1 fruit fly cellular context compared by ENCODE assay signal in the genomic region with DNA sequence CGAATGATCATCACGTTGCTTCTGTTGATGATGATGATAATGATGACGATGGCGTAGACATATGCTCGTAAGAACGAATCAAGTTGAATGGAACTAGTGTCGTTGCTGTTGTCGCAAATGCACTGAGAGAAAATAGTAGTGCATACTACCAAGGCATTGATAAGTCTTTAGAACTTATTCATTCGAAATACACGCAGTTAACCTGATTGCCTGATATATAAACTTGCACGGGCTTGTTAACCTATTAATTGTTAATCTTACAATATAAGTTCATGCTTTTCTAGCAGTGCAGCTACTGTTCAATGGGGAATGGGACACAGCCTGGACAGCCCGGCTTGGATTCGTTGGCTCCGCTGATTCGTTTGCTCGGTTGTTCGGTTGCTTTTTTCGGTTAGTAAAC.
TF ChIP-seq lines count a peak whose summit lies in the region.

No protein-coding gene starts in this region.

TF ChIP-seq in whole organism, embryonic, 481 proteins besides CTCF, POLR2A, EP300 and RAD21 (continued from another document and continues in another):
- TF ChIP-seq CG12071 (GFP tag; optimal IDR thresholded peaks at IDR 0.05; lab: Kevin White, UChicago) (peak; percentile 73), CG31365 (tag; optimal IDR thresholded peaks at IDR 0.05; lab: Kevin White, UChicago) (peak; percentile 47), BtbVII (GFP tag; optimal IDR thresholded peaks at IDR 0.05; lab: Kevin White, UChicago) (peak; percentile 63), cato (GFP tag; optimal IDR thresholded peaks at IDR 0.05; lab: Kevin White, UChicago; ENCODE audit: borderline replicate concordance) (peak; percentile 77), CG17612 (GFP tag; IDR thresholded peaks at IDR 0.05; lab: Robert Waterston, UW) (peak; percentile 70; the same call in 1 of the 2 replicates), Lim3 (GFP tag; IDR thresholded peaks at IDR 0.05; lab: Robert Waterston, UW) (no peak; the same call in 1 of the 2 replicates), Atf-2 (GFP tag; optimal IDR thresholded peaks at IDR 0.05; lab: Kevin White, UChicago) (peak; percentile 85), CG1603 (tag; optimal IDR thresholded peaks at IDR 0.05; lab: Kevin White, UChicago) (peak; percentile 96), Pdp1 (GFP tag; optimal IDR thresholded peaks at IDR 0.05; lab: Kevin White, UChicago) (peak; percentile 84 to 86), Dref (GFP tag; IDR thresholded peaks at IDR 0.05; lab: Robert Waterston, UW) (no peak), CG32532 (GFP tag; IDR thresholded peaks at IDR 0.05; lab: Robert Waterston, UW) (peak; percentile 76), pum (GFP tag; optimal IDR thresholded peaks at IDR 0.05; lab: Kevin White, UChicago) (peak; percentile 90), CG5245 (GFP tag; optimal IDR thresholded peaks at IDR 0.05; lab: Kevin White, UChicago) (peak; percentile 87), Ravus (GFP tag; IDR thresholded peaks at IDR 0.05; lab: Robert Waterston, UW) (no peak; the same call in 1 of the 2 replicates), CG7357 (GFP tag; IDR thresholded peaks at IDR 0.05; lab: Robert Waterston, UW) (peak; percentile 73; the same call in 2 of the 3 replicates), abd-A (tag; optimal IDR thresholded peaks at IDR 0.05; lab: Kevin White, UChicago) (no peak), CG13424 (tag; optimal IDR thresholded peaks at IDR 0.05; lab: Kevin White, UChicago) (peak; percentile 79), CG4617 (GFP tag; optimal IDR thresholded peaks at IDR 0.05; lab: Kevin White, UChicago; ENCODE audit: borderline replicate concordance) (peak; percentile 63), CG7745 (tag; optimal IDR thresholded peaks at IDR 0.05; lab: Kevin White, UChicago) (peak; percentile 48), CG31441 (GFP tag; IDR thresholded peaks at IDR 0.05; lab: Robert Waterston, UW) (peak; percentile 89), CG34422 (GFP tag; IDR thresholded peaks at IDR 0.05; lab: Robert Waterston, UW) (peak; percentile 89), seq (GFP tag; IDR thresholded peaks at IDR 0.05; lab: Robert Waterston, UW) (peak; percentile 70), CG2116 (GFP tag; optimal IDR thresholded peaks at IDR 0.05; lab: Kevin White, UChicago) (peak; percentile 39), gsb-n (tag; optimal IDR thresholded peaks at IDR 0.05; lab: Kevin White, UChicago) (peak; percentile 88), onecut (GFP tag; IDR thresholded peaks at IDR 0.05; lab: Robert Waterston, UW) (peak; percentile 81), CG13894 (tag; optimal IDR thresholded peaks at IDR 0.05; lab: Kevin White, UChicago) (no peak), CG15269 (tag; optimal IDR thresholded peaks at IDR 0.05; lab: Kevin White, UChicago) (peak; percentile 82), CG10979 (tag; optimal IDR thresholded peaks at IDR 0.05; lab: Kevin White, UChicago) (peak; percentile 93), CG8290 (GFP tag; optimal IDR thresholded peaks at IDR 0.05; lab: Kevin White, UChicago) (peak; percentile 78), CG8290 (tag; optimal IDR thresholded peaks at IDR 0.05; lab: Kevin White, UChicago) (peak; percentile 13 to 96), CG7786 (GFP tag; optimal IDR thresholded peaks at IDR 0.05; lab: Kevin White, UChicago) (peak; percentile 83), dan (GFP tag; IDR thresholded peaks at IDR 0.05; lab: Robert Waterston, UW) (peak; percentile 65), CkIIα-i1 (GFP tag; IDR thresholded peaks at IDR 0.05; lab: Robert Waterston, UW) (no peak), Nf-YB (GFP tag; optimal IDR thresholded peaks at IDR 0.05; lab: Kevin White, UChicago) (peak; percentile 77), D (optimal IDR thresholded peaks at IDR 0.05; lab: Kevin White, UChicago) (no peak), D (GFP tag; optimal IDR thresholded peaks at IDR 0.05; lab: Kevin White, UChicago) (peak; percentile 83), Drgx (GFP tag; IDR thresholded peaks at IDR 0.05; lab: Robert Waterston, UW) (peak; percentile 95), CG5953 (GFP tag; IDR thresholded peaks at IDR 0.05; lab: Robert Waterston, UW) (peak; percentile 58; the same call in 1 of the 2 replicates), CG2889 (GFP tag; IDR thresholded peaks at IDR 0.05; lab: Robert Waterston, UW) (peak; percentile 50; the same call in 2 of the 3 replicates), CG16813 (GFP tag; IDR thresholded peaks at IDR 0.05; lab: Robert Waterston, UW; ENCODE audit: partially characterized antibody) (no peak), Atf3 (GFP tag; optimal IDR thresholded peaks at IDR 0.05; lab: Kevin White, UChicago) (peak; percentile 72), CG4282 (GFP tag; optimal IDR thresholded peaks at IDR 0.05; lab: Kevin White, UChicago) (peak; percentile 45), ftz-f1 (GFP tag; optimal IDR thresholded peaks at IDR 0.05; lab: Kevin White, UChicago) (no peak), NC2β (GFP tag; optimal IDR thresholded peaks at IDR 0.05; lab: Kevin White, UChicago) (peak; percentile 93), E2f1 (GFP tag; IDR thresholded peaks at IDR 0.05; lab: Robert Waterston, UW) (peak; percentile 75), E2f2 (GFP tag; IDR thresholded peaks at IDR 0.05; lab: Robert Waterston, UW) (peak; percentile 51), CG12104 (GFP tag; optimal IDR thresholded peaks at IDR 0.05; lab: Kevin White, UChicago) (peak; percentile 60), CG6854 (GFP tag; optimal IDR thresholded peaks at IDR 0.05; lab: Kevin White, UChicago) (peak; percentile 60), tio (GFP tag; optimal IDR thresholded peaks at IDR 0.05; lab: Kevin White, UChicago) (peak; percentile 79), Adf1 (GFP tag; IDR thresholded peaks at IDR 0.05; lab: Robert Waterston, UW) (0 out of 2 replicates have a peak, but pooled peaks have one; percentile 14), Dbx (GFP tag; IDR thresholded peaks at IDR 0.05; lab: Robert Waterston, UW) (peak; percentile 58; the same call in 1 of the 3 replicates), MESR4 (GFP tag; optimal IDR thresholded peaks at IDR 0.05; lab: Kevin White, UChicago) (peak; percentile 34), grau (tag; optimal IDR thresholded peaks at IDR 0.05; lab: Kevin White, UChicago) (peak; percentile 85), tgo (GFP tag; IDR thresholded peaks at IDR 0.05; lab: Robert Waterston, UW) (peak; percentile 77), CG11560 (tag; IDR thresholded peaks at IDR 0.05; lab: Robert Waterston, UW) (peak; percentile 69; the same call in 2 of the 3 replicates), CG14965 (GFP tag; optimal IDR thresholded peaks at IDR 0.05; lab: Kevin White, UChicago; ENCODE audit: borderline replicate concordance) (peak; percentile 30), CG12659 (GFP tag; optimal IDR thresholded peaks at IDR 0.05; lab: Kevin White, UChicago) (peak; percentile 76), CG4820 (GFP tag; optimal IDR thresholded peaks at IDR 0.05; lab: Kevin White, UChicago) (peak; percentile 89), Spps (tag; optimal IDR thresholded peaks at IDR 0.05; lab: Kevin White, UChicago) (peak; percentile 84), zen2 (GFP tag; IDR thresholded peaks at IDR 0.05; lab: Robert Waterston, UW; ENCODE audit: partially characterized antibody) (no peak), vnd (GFP tag; IDR thresholded peaks at IDR 0.05; lab: Robert Waterston, UW; ENCODE audit: partially characterized antibody) (no peak), Opbp (GFP tag; IDR thresholded peaks at IDR 0.05; lab: Robert Waterston, UW; ENCODE audit: partially characterized antibody) (no peak), ash1 (GFP tag; optimal IDR thresholded peaks at IDR 0.05; lab: Kevin White, UChicago) (no peak), CG6654 (GFP tag; optimal IDR thresholded peaks at IDR 0.05; lab: Kevin White, UChicago) (peak; percentile 62), stwl (tag; optimal IDR thresholded peaks at IDR 0.05; lab: Kevin White, UChicago) (peak; percentile 47), CG13123 (GFP tag; optimal IDR thresholded peaks at IDR 0.05; lab: Kevin White, UChicago) (peak; percentile 58), Ets65A (GFP tag; lab: Kevin White, UChicago) (peak; percentile 98), CG10209 (GFP tag; optimal IDR thresholded peaks at IDR 0.05; lab: Kevin White, UChicago) (peak; percentile 83), CG16815 (GFP tag; optimal IDR thresholded peaks at IDR 0.05; lab: Kevin White, UChicago) (peak; percentile 88), D19B (GFP tag; optimal IDR thresholded peaks at IDR 0.05; lab: Kevin White, UChicago) (peak; percentile 58), exex (tag; optimal IDR thresholded peaks at IDR 0.05; lab: Kevin White, UChicago) (no peak), GATAe (GFP tag; conservative IDR thresholded peaks at IDR 0.05; lab: Robert Waterston, UW) (peak; percentile 39; the same call in 1 of the 2 replicates), wdn (GFP tag; IDR thresholded peaks at IDR 0.05; lab: Robert Waterston, UW) (peak; percentile 67), CG8281 (tag; optimal IDR thresholded peaks at IDR 0.05; lab: Kevin White, UChicago) (peak; percentile 30), so (GFP tag; IDR thresholded peaks at IDR 0.05; lab: Robert Waterston, UW) (peak; percentile 71; the same call in 2 of the 3 replicates), Dad (GFP tag; optimal IDR thresholded peaks at IDR 0.05; lab: Kevin White, UChicago) (peak; percentile 81), CG15011 (GFP tag; optimal IDR thresholded peaks at IDR 0.05; lab: Kevin White, UChicago) (peak; percentile 69), Stat92E (GFP tag; optimal IDR thresholded peaks at IDR 0.05; lab: Kevin White, UChicago) (peak in 1 of 3 experiments; percentile 69), gro (GFP tag; optimal IDR thresholded peaks at IDR 0.05; lab: Kevin White, UChicago) (peak; percentile 65), unpg (GFP tag; optimal IDR thresholded peaks at IDR 0.05; lab: Kevin White, UChicago) (peak; percentile 90), Trl (optimal IDR thresholded peaks at IDR 0.05; lab: Kevin White, UChicago) (no peak), Trl (GFP tag; optimal IDR thresholded peaks at IDR 0.05; lab: Kevin White, UChicago) (peak; percentile 89), CG10366 (GFP tag; IDR thresholded peaks at IDR 0.05; lab: Robert Waterston, UW) (peak; percentile 82), danr (GFP tag; IDR thresholded peaks at IDR 0.05; lab: Robert Waterston, UW) (peak; percentile 53; the same call in 1 of the 2 replicates), luna (GFP tag; optimal IDR thresholded peaks at IDR 0.05; lab: Kevin White, UChicago) (peak; percentile 20), CG10431 (GFP tag; optimal IDR thresholded peaks at IDR 0.05; lab: Kevin White, UChicago) (peak; percentile 62), CG12744 (GFP tag; optimal IDR thresholded peaks at IDR 0.05; lab: Kevin White, UChicago) (peak; percentile 58), CG9797 (GFP tag; optimal IDR thresholded peaks at IDR 0.05; lab: Kevin White, UChicago) (peak; percentile 5), Meics (GFP tag; optimal IDR thresholded peaks at IDR 0.05; lab: Kevin White, UChicago) (peak; percentile 80), CG43689 (GFP tag; IDR thresholded peaks at IDR 0.05; lab: Robert Waterston, UW) (no peak), Hr3 (GFP tag; optimal IDR thresholded peaks at IDR 0.05; lab: Kevin White, UChicago) (peak; percentile 81), run (tag; optimal IDR thresholded peaks at IDR 0.05; lab: Kevin White, UChicago) (peak; percentile 56), vfl (GFP tag; optimal IDR thresholded peaks at IDR 0.05; lab: Kevin White, UChicago) (peak; percentile 73), oc (tag; optimal IDR thresholded peaks at IDR 0.05; lab: Kevin White, UChicago) (peak; percentile 72), corto (GFP tag; optimal IDR thresholded peaks at IDR 0.05; lab: Kevin White, UChicago) (no peak), lola (GFP tag; optimal IDR thresholded peaks at IDR 0.05; lab: Kevin White, UChicago) (peak in 1 of 3 experiments; percentile 93), CG10274 (GFP tag; optimal IDR thresholded peaks at IDR 0.05; lab: Kevin White, UChicago) (peak; percentile 62), CG10321 (GFP tag; IDR thresholded peaks at IDR 0.05; lab: Robert Waterston, UW) (peak; percentile 50; the same call in 1 of the 2 replicates), dm (GFP tag; optimal IDR thresholded peaks at IDR 0.05; lab: Kevin White, UChicago) (peak; percentile 79), esg (GFP tag; conservative IDR thresholded peaks at IDR 0.05; lab: Robert Waterston, UW) (peak; percentile 69), bab2 (GFP tag; optimal IDR thresholded peaks at IDR 0.05; lab: Kevin White, UChicago) (peak; percentile 82), CG5180 (GFP tag; optimal IDR thresholded peaks at IDR 0.05; lab: Kevin White, UChicago) (peak; percentile 61), CG3281 (GFP tag; optimal IDR thresholded peaks at IDR 0.05; lab: Kevin White, UChicago) (peak; percentile 72), CG10543 (GFP tag; optimal IDR thresholded peaks at IDR 0.05; lab: Kevin White, UChicago) (peak; percentile 12), hth (optimal IDR thresholded peaks at IDR 0.05; lab: Kevin White, UChicago) (no peak), her (GFP tag; optimal IDR thresholded peaks at IDR 0.05; lab: Kevin White, UChicago) (peak; percentile 85), gcm (GFP tag; optimal IDR thresholded peaks at IDR 0.05; lab: Kevin White, UChicago) (peak; percentile 82), sug (tag; optimal IDR thresholded peaks at IDR 0.05; lab: Kevin White, UChicago) (no peak), Tbp (GFP tag; optimal IDR thresholded peaks at IDR 0.05; lab: Kevin White, UChicago) (no peak), mld (GFP tag; IDR thresholded peaks at IDR 0.05; lab: Robert Waterston, UW; ENCODE audit: partially characterized antibody) (no peak), cg (GFP tag; optimal IDR thresholded peaks at IDR 0.05; lab: Kevin White, UChicago) (no peak), CG9609 (GFP tag; optimal IDR thresholded peaks at IDR 0.05; lab: Kevin White, UChicago) (peak; percentile 80), Nf-YA (GFP tag; IDR thresholded peaks at IDR 0.05; lab: Robert Waterston, UW) (peak; percentile 57), Hey (tag; optimal IDR thresholded peaks at IDR 0.05; lab: Kevin White, UChicago) (no peak), nom (GFP tag; optimal IDR thresholded peaks at IDR 0.05; lab: Kevin White, UChicago) (peak; percentile 91), CG11093 (GFP tag; IDR thresholded peaks at IDR 0.05; lab: Robert Waterston, UW) (peak; percentile 77), eyg (GFP tag; optimal IDR thresholded peaks at IDR 0.05; lab: Kevin White, UChicago) (peak; percentile 71), tll (GFP tag; optimal IDR thresholded peaks at IDR 0.05; lab: Kevin White, UChicago) (no peak), HmgZ (tag; optimal IDR thresholded peaks at IDR 0.05; lab: Kevin White, UChicago) (peak; percentile 77), Eip74EF (GFP tag; optimal IDR thresholded peaks at IDR 0.05; lab: Kevin White, UChicago) (peak in 1 of 2 experiments; percentile 70), CG2120 (GFP tag; optimal IDR thresholded peaks at IDR 0.05; lab: Kevin White, UChicago) (peak; percentile 85), Fer3 (tag; optimal IDR thresholded peaks at IDR 0.05; lab: Kevin White, UChicago) (peak; percentile 74), TFAM (GFP tag; optimal IDR thresholded peaks at IDR 0.05; lab: Kevin White, UChicago) (peak; percentile 3), CG11504 (tag; optimal IDR thresholded peaks at IDR 0.05; lab: Kevin White, UChicago) (peak; percentile 86)
